Worm (Caenorhabditis elegans) whole organism, L3 larva: ENCODE measurements around the gene C08D8.1.

ENCODE experiments used
- ZK546.5 ChIP-seq: sonication (generic microtip); optimal IDR thresholded peaks from 2 replicates; lab custom pipeline; 2017; ENCODE audit warnings: missing biosample characterization, missing genetic modification characterization
- aly-2 ChIP-seq: fragments of 150-350 bp; optimal IDR thresholded peaks from 2 replicates; lab custom pipeline; 2014; ENCODE audit warnings: missing biosample characterization, missing genetic modification characterization
- ceh-16 ChIP-seq: sonication (generic microtip); optimal IDR thresholded peaks from 2 replicates; lab custom pipeline; 2017; ENCODE audit warnings: missing biosample characterization, missing genetic modification characterization
- ceh-9 ChIP-seq: sonication (generic microtip); optimal IDR thresholded peaks from 2 replicates; lab custom pipeline; 2018; ENCODE audit warnings: missing biosample characterization, missing genetic modification characterization
- daf-12 ChIP-seq: fragments of 150-350 bp; optimal IDR thresholded peaks from 2 replicates; lab custom pipeline; 2014; ENCODE audit warnings: missing biosample characterization, missing genetic modification reagents, missing genetic modification characterization
- egl-27 ChIP-seq: sonication (generic microtip); optimal IDR thresholded peaks from 4 replicates; lab custom pipeline; 2017; ENCODE audit warnings: missing biosample characterization, missing genetic modification reagents, missing genetic modification characterization
- egl-5 ChIP-seq: fragments of 150-350 bp; optimal IDR thresholded peaks from 2 replicates; lab custom pipeline; 2017; ENCODE audit warnings: missing biosample characterization, missing genetic modification reagents, missing genetic modification characterization, inconsistent platforms
- elt-2 ChIP-seq: sonication (generic microtip); optimal IDR thresholded peaks from 2 replicates; lab custom pipeline; 2016; ENCODE audit warnings: missing genetic modification reagents, mild to moderate bottlenecking, missing genetic modification characterization, missing compliant biosample characterization
- elt-3 ChIP-seq, 3 experiments: fragments of 150-350 bp in 1 of 3; sonication (generic microtip) in 2 of 3; optimal IDR thresholded peaks; 2 replicates in 2 of 3; 4 replicates in 1 of 3; lab custom pipeline; 2014 to 2017; ENCODE audit warnings: missing biosample characterization in 3 of 3, missing genetic modification characterization in 3 of 3
- fkh-10 ChIP-seq: sonication (generic microtip); optimal IDR thresholded peaks from 2 replicates; lab custom pipeline; 2017; ENCODE audit warnings: missing biosample characterization, missing genetic modification reagents, missing genetic modification characterization
- fkh-2 ChIP-seq: fragments of 150-350 bp; optimal IDR thresholded peaks from 2 replicates; lab custom pipeline; 2014; ENCODE audit warnings: missing biosample characterization, missing genetic modification reagents, missing genetic modification characterization
- hmg-11 ChIP-seq: sonication (generic microtip); optimal IDR thresholded peaks from 2 replicates; lab custom pipeline; 2016; ENCODE audit warnings: missing genetic modification characterization, missing compliant biosample characterization
- jun-1 ChIP-seq: fragments of 150-350 bp; optimal IDR thresholded peaks from 2 replicates; lab custom pipeline; 2014; ENCODE audit warnings: missing biosample characterization, missing genetic modification reagents, missing genetic modification characterization
- lin-15B ChIP-seq: fragments of 150-350 bp; optimal IDR thresholded peaks from 2 replicates; lab custom pipeline; 2014; ENCODE audit warnings: missing biosample characterization, missing genetic modification characterization
- lin-39 ChIP-seq: fragments of 150-350 bp; optimal IDR thresholded peaks from 2 replicates; lab custom pipeline; 2018; ENCODE audit warnings: missing biosample characterization, missing genetic modification reagents, missing genetic modification characterization
- lsy-12 ChIP-seq: sonication (generic microtip); optimal IDR thresholded peaks from 2 replicates; lab custom pipeline; 2016; ENCODE audit warnings: mild to moderate bottlenecking, missing genetic modification characterization, missing compliant biosample characterization
- mml-1 ChIP-seq: fragments of 150-350 bp; sonication (generic microtip); optimal IDR thresholded peaks from 3 replicates; lab custom pipeline; 2014; ENCODE audit warnings: missing biosample characterization, missing genetic modification characterization
- nfya-1 ChIP-seq: sonication (generic microtip); optimal IDR thresholded peaks from 2 replicates; lab custom pipeline; 2017; ENCODE audit warnings: missing genetic modification characterization, mild to moderate bottlenecking, missing compliant biosample characterization, antibody characterized with exemption, moderate library complexity; ENCODE audit not compliant: insufficient read depth
- nhr-11 ChIP-seq: fragments of 150-350 bp; optimal IDR thresholded peaks from 2 replicates; lab custom pipeline; 2014; ENCODE audit warnings: missing biosample characterization, missing genetic modification characterization
- nhr-12 ChIP-seq: fragments of 150-350 bp; optimal IDR thresholded peaks from 2 replicates; lab custom pipeline; 2014; ENCODE audit warnings: missing biosample characterization, missing genetic modification characterization
- nhr-23 ChIP-seq: fragments of 150-350 bp; optimal IDR thresholded peaks from 2 replicates; lab custom pipeline; 2014; ENCODE audit warnings: missing biosample characterization, missing genetic modification reagents, missing genetic modification characterization
- nhr-237 ChIP-seq: fragments of 150-350 bp; optimal IDR thresholded peaks from 2 replicates; lab custom pipeline; 2014; ENCODE audit warnings: missing biosample characterization, missing genetic modification characterization
- nhr-25 ChIP-seq: sonication (generic microtip); optimal IDR thresholded peaks from 2 replicates; lab custom pipeline; 2017; ENCODE audit warnings: missing biosample characterization, missing genetic modification characterization
- nhr-28 ChIP-seq: fragments of 150-350 bp; optimal IDR thresholded peaks from 2 replicates; lab custom pipeline; 2014; ENCODE audit warnings: missing biosample characterization, missing genetic modification characterization
- nhr-43 ChIP-seq: sonication (generic microtip); optimal IDR thresholded peaks from 2 replicates; lab custom pipeline; 2016; ENCODE audit warnings: mild to moderate bottlenecking, missing genetic modification characterization, missing compliant biosample characterization; ENCODE audit not compliant: poor library complexity, severe bottlenecking
- nhr-67 ChIP-seq: fragments of 150-350 bp; optimal IDR thresholded peaks from 2 replicates; lab custom pipeline; 2014; ENCODE audit warnings: missing biosample characterization, missing genetic modification characterization
- nhr-76 ChIP-seq: fragments of 150-350 bp; sonication (generic microtip); optimal IDR thresholded peaks from 5 replicates; lab custom pipeline; 2014; ENCODE audit warnings: missing biosample characterization, missing genetic modification characterization
- nhr-77 ChIP-seq: fragments of 150-350 bp; optimal IDR thresholded peaks from 2 replicates; lab custom pipeline; 2014; ENCODE audit warnings: missing biosample characterization, missing genetic modification characterization
- sea-2 ChIP-seq: fragments of 150-350 bp; sonication (generic microtip); optimal IDR thresholded peaks from 4 replicates; lab custom pipeline; 2014; ENCODE audit warnings: missing biosample characterization, missing genetic modification reagents, missing genetic modification characterization
- skn-1 ChIP-seq: fragments of 150-350 bp; optimal IDR thresholded peaks from 2 replicates; lab custom pipeline; 2014; ENCODE audit warnings: missing biosample characterization, missing genetic modification characterization
- tbx-2 ChIP-seq: sonication (generic microtip); optimal IDR thresholded peaks from 2 replicates; lab custom pipeline; 2016; ENCODE audit warnings: mild to moderate bottlenecking, missing genetic modification characterization, missing compliant biosample characterization
- unc-62 ChIP-seq: fragments of 150-350 bp; sonication (generic microtip); optimal IDR thresholded peaks from 4 replicates; lab custom pipeline; 2014; ENCODE audit warnings: missing biosample characterization, missing genetic modification reagents, missing genetic modification characterization
- ztf-11 ChIP-seq: fragments of 150-350 bp; optimal IDR thresholded peaks from 2 replicates; lab custom pipeline; 2014; ENCODE audit warnings: missing biosample characterization, missing genetic modification characterization

The C08D8.1 gene

ce11 chrV:8345436-8345835 is at the start of gene C08D8.1:
C08D8.1 (plus strand) TSS chrV:8345759.
- TF ChIP-seq jun-1 (tag; lab: Kevin White, UChicago) (no peak), tbx-2 (no peak), fkh-10 (GFP tag; lab: Kevin White, UChicago) (no peak), egl-5 (tag; lab: Kevin White, UChicago) (no peak), mml-1 (tag; lab: Kevin White, UChicago) (no peak), lin-15B (no peak), nhr-28 (tag; lab: Kevin White, UChicago) (no peak), nhr-11 (tag; lab: Kevin White, UChicago) (no peak), nhr-237 (tag; lab: Kevin White, UChicago) (no peak), elt-2 (tag; lab: Kevin White, UChicago) (no peak), nhr-25 (no peak), nhr-12 (tag; lab: Kevin White, UChicago) (no peak), nhr-43 (no peak), aly-2 (tag; lab: Kevin White, UChicago) (no peak), elt-3 (tag; optimal IDR thresholded peaks at IDR 0.05; lab: Kevin White, UChicago) (no peak)

ce11 chrV:8295866-8296265 is 49.7 kb upstream of the C08D8.1 start, which contains the start of gene smex-1:
smex-1 (minus strand) TSS chrV:8295966.
- no peak for TF ChIP-seq nhr-67 (tag; lab: Kevin White, UChicago)
- no peak for TF ChIP-seq ceh-16
- no peak for TF ChIP-seq aly-2 (tag; lab: Kevin White, UChicago)
- TF ChIP-seq nfya-1 (tag; lab: Kevin White, UChicago), result no peak
- no peak for TF ChIP-seq daf-12 (tag; lab: Kevin White, UChicago)
- no peak for TF ChIP-seq elt-3 (tag; optimal IDR thresholded peaks at IDR 0.05; lab: Kevin White, UChicago)
- no peak for TF ChIP-seq mml-1 (tag; lab: Kevin White, UChicago)
- TF ChIP-seq ceh-9 (tag; lab: Kevin White, UChicago), result no peak
- TF ChIP-seq lin-39 (tag; lab: Kevin White, UChicago), result no peak
- TF ChIP-seq unc-62 (GFP tag; lab: Kevin White, UChicago), result no peak
- TF ChIP-seq jun-1 (tag; lab: Kevin White, UChicago), result no peak

DNA sequence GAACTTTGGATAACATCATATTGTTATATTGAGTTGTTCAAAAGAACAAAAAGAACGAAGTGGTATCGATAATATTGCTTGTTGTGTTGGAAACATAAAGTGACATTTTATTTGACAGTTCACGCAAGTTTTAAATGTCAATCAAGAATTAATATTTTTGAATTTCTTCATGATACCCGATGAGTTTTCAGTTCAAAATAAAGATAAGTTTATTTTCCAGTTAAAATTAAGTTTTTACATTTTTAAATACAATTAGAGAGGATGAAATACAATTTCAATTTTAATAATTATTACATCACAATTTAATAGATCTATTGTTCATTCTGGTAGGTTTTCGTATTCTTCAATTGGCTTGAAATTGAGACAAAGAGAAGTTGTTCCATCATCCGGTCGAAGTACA is 48.1 kb upstream of the C08D8.1 start, which contains the start of gene W02D7.4:
TSS of gene W02D7.4 (minus strand) at position 101 of the 400 bp plus-strand sequence.
- TF ChIP-seq egl-27, result no peak

DNA sequence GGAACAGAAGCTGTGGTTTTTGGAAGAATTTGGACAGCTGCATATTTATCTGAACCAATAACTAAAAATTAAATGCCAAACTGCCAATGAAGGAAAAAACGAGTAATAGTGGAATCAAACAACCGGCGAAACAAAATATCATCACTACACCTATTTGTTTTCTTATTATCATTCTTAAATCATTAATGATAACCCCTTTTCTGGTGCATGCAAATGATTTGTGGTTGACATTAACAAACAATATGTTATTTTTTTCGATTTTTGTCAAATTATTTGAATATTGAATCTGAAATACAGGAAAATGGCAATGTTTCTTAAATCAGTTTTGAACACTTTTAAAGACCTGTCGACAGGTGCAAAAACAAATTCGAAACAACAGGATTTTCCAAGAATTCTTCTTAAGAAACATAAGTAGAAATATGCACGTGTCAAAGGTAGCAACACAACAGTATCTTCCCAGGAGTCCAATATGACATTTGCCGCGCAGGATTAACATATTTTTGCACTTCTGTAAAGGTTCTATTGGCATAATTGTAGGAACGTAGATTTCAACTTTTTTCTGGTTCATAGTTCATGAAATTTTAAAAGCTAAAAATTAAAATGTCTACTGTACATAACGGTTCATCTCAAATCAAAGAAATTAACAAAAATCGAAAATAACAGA is 46.2 kb upstream of the C08D8.1 start, which contains the start of gene W02D7.5:
TSS of gene W02D7.5 (minus strand) at position 51 of the 664 bp plus-strand sequence.
- TF ChIP-seq nhr-23, result no peak
- no peak for TF ChIP-seq sea-2 (GFP tag; lab: Kevin White, UChicago)
- TF ChIP-seq ZK546.5, result no peak
- TF ChIP-seq nhr-11 (tag; lab: Kevin White, UChicago), result no peak
- TF ChIP-seq nhr-28 (tag; lab: Kevin White, UChicago), result no peak
- TF ChIP-seq lin-15B, result no peak
- no peak for TF ChIP-seq aly-2 (tag; lab: Kevin White, UChicago)
- no peak for TF ChIP-seq fkh-2 (tag; lab: Kevin White, UChicago)
- no peak for TF ChIP-seq elt-2 (tag; lab: Kevin White, UChicago)
- no peak for TF ChIP-seq ceh-16
- TF ChIP-seq daf-12 (tag; lab: Kevin White, UChicago), result no peak
- TF ChIP-seq hmg-11 (tag; lab: Kevin White, UChicago), result no peak
- TF ChIP-seq nhr-12 (tag; lab: Kevin White, UChicago), result no peak
- TF ChIP-seq nhr-77 (tag; lab: Kevin White, UChicago), result no peak
- TF ChIP-seq skn-1 (tag; lab: Kevin White, UChicago), result no peak
- TF ChIP-seq nfya-1 (tag; lab: Kevin White, UChicago), result no peak
- no peak for TF ChIP-seq ztf-11 (tag; lab: Kevin White, UChicago)
- no peak for TF ChIP-seq lsy-12 (tag; lab: Kevin White, UChicago)
- TF ChIP-seq jun-1 (tag; lab: Kevin White, UChicago), result no peak
- no peak for TF ChIP-seq nhr-76 (tag; lab: Kevin White, UChicago)
